Worm (Caenorhabditis elegans) whole organism, L4/young adult: ENCODE data around the gene crb-3.

ENCODE experiments used
- W03F9.2 ChIP-seq: fragments of 150-350 bp; optimal IDR thresholded peaks from 2 replicates; lab custom pipeline; 2014; ENCODE audit warnings: missing biosample characterization, missing genetic modification characterization
- dao-5 ChIP-seq: sonication (generic microtip); optimal IDR thresholded peaks from 2 replicates; lab custom pipeline; 2016; ENCODE audit warnings: missing genotype, missing genetic modification characterization, moderate library complexity, missing compliant biosample characterization
- him-1 ChIP-seq: sonication (generic microtip); optimal IDR thresholded peaks from 2 replicates; lab custom pipeline; 2016; ENCODE audit warnings: missing genotype, missing genetic modification reagents, missing genetic modification characterization, missing compliant biosample characterization

DNA sequence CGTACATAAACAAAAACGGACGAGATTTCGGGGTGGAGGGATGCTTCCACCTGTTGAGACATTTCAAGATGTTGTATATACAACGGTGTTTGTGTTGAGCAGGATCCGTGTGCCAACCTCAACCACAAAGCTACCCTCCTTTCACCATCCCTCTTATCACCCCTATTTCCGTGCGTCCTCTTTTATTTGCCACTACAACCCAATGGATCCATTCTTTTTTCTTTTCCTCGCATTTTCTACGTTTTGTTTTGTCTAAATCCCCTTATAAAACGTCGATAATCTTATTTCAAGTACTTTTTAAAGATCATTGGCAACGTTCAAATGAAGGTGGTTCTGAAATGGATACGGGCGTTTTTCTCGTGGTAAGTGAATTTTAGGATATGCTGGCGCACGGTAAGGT is 39.7 kb downstream of the crb-3 start, which contains the start of gene gpa-12:
- TF ChIP-seq him-1 (tag; lab: Kevin White, UChicago) (no peak), W03F9.2 (tag; lab: Kevin White, UChicago) (no peak), dao-5 (tag; lab: Kevin White, UChicago) (no peak)
